Worm (Caenorhabditis elegans): ENCODE results near the gene Y54F10BM.6.

The Y54F10BM.6 gene

DNA sequence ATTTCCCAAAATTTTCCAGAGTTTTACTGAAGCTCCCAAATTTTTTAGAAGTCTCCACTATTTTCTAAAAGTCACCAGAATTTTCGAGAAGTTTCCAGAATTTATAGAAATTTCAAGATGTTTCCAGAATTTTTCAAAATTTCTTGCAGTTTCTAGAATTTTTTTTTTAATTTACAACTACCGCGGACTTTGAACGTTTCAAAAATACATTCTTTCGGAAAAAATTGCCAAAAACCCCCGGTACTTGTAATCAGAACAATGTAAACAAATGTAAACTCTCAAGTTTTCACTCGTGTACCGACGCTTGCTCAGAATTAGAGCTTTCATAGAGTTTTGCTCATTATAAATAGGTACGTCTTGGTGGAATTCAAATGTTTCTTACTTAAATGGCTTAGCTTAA lies 9.7 kb downstream of the Y54F10BM.6 start, which contains the start of gene fbxa-39:
Gene fbxa-39, plus strand, starts transcription at position 301 of the 400 bp plus-strand sequence.
- TF ChIP-seq sem-2 (GFP tag; optimal IDR thresholded peaks at IDR 0.05) = no peak
- no peak for TF ChIP-seq lin-32 (GFP tag; optimal IDR thresholded peaks at IDR 0.05)
- no peak for TF ChIP-seq mep-1 (tag; optimal IDR thresholded peaks at IDR 0.05)
- TF ChIP-seq nhr-237 (tag; optimal IDR thresholded peaks at IDR 0.05) = no peak
- no peak for TF ChIP-seq cnd-1 (tag; optimal IDR thresholded peaks at IDR 0.05)

DNA sequence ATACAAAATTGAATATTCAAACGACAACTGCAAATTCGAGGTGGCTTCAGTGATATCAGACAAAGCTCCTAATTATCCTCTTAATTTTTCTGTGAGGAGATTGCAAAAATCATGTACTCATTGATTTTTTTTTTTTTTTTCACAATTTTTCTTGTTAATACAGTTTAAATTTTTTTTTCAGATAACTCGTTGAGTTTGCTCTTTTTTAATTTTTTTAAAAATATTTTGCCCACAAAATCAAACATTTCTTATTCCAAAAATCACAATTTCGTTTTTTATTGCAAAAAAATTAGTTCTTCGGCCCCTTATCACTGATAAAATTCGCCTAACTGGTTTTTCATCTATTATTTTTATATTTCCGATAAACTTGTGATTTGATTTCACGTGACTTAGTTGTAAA lies 13.8 kb downstream of the Y54F10BM.6 start, which contains the start of gene Y54F10BM.21:
Gene Y54F10BM.21, plus strand, starts transcription at position 301 of the 400 bp plus-strand sequence.
- TF ChIP-seq ceh-39 (tag; optimal IDR thresholded peaks at IDR 0.05) (no peak), lin-32 (GFP tag; optimal IDR thresholded peaks at IDR 0.05) (no peak), nhr-76 (tag; optimal IDR thresholded peaks at IDR 0.05) (no peak), pha-4 (tag; optimal IDR thresholded peaks at IDR 0.05) (no peak), snpc-4 (tag; optimal IDR thresholded peaks at IDR 0.05) (no peak), M03D4.4 (tag; optimal IDR thresholded peaks at IDR 0.05) (no peak), ces-1 (GFP tag; optimal IDR thresholded peaks at IDR 0.05) (no peak), nhr-28 (tag; optimal IDR thresholded peaks at IDR 0.05) (no peak), unc-39 (tag; optimal IDR thresholded peaks at IDR 0.05) (no peak), elt-3 (tag; optimal IDR thresholded peaks at IDR 0.05) (no peak), zip-8 (tag; optimal IDR thresholded peaks at IDR 0.05) (no peak), ceh-83 (GFP tag; optimal IDR thresholded peaks at IDR 0.05) (no peak), flh-1 (GFP tag; optimal IDR thresholded peaks at IDR 0.05) (no peak)

- no peak for TF ChIP-seq lsy-2 (tag; optimal IDR thresholded peaks at IDR 0.05)
- TF ChIP-seq cnd-1 (tag; optimal IDR thresholded peaks at IDR 0.05) = no peak
- TF ChIP-seq nhr-76 (tag; optimal IDR thresholded peaks at IDR 0.05) = no peak
- no peak for TF ChIP-seq mab-5 (tag; optimal IDR thresholded peaks at IDR 0.05)
- no peak for TF ChIP-seq lin-32 (GFP tag; optimal IDR thresholded peaks at IDR 0.05)
- no peak for TF ChIP-seq ztf-11 (tag; optimal IDR thresholded peaks at IDR 0.05)
- no peak for TF ChIP-seq unc-39 (tag; optimal IDR thresholded peaks at IDR 0.05)
- TF ChIP-seq nhr-2 (tag; optimal IDR thresholded peaks at IDR 0.05) = no peak
- TF ChIP-seq drap-1 (GFP tag; optimal IDR thresholded peaks at IDR 0.05) = no peak
- no peak for TF ChIP-seq tbx-8 (GFP tag; optimal IDR thresholded peaks at IDR 0.05)
- no peak for TF ChIP-seq ceh-39 (tag; optimal IDR thresholded peaks at IDR 0.05)
Measured at ce11 chrIII:2279457-2279856, 16.4 kb downstream of the Y54F10BM.6 start, which contains the start of gene Y54F10BM.23. Gene Y54F10BM.23 (minus strand): TSS chrIII:2279557.

DNA sequence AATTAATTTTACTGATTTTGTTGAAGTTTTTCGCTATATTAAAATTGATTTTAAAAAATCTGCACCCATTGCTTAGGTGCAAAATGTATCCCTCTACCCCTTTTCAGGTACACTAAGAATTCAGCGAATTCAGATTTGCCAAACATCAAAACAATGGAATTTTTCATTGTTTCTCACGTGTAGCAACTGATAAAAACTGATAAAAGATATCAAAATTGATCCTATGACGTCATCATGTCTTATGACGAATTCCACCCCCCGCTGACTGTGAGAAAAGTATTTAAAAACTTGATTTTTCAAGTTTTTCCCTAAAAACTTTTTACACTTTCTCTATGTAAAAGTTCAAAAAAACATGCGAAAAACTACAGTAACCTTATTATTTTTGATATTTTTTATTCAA lies 17.5 kb downstream of the Y54F10BM.6 start, which contains the start of gene Y54F10BM.22:
Gene Y54F10BM.22, plus strand, starts transcription at position 331 of the 400 bp plus-strand sequence.
- TF ChIP-seq zip-8 (tag; optimal IDR thresholded peaks at IDR 0.05) (peak; percentile 8), lsy-2 (tag; optimal IDR thresholded peaks at IDR 0.05) (no peak), ceh-39 (tag; optimal IDR thresholded peaks at IDR 0.05) (no peak), pha-4 (tag; optimal IDR thresholded peaks at IDR 0.05) (no peak), nhr-2 (tag; optimal IDR thresholded peaks at IDR 0.05) (no peak)

- no peak for TF ChIP-seq M03D4.4 (tag; optimal IDR thresholded peaks at IDR 0.05)
- TF ChIP-seq unc-120 (tag; optimal IDR thresholded peaks at IDR 0.05; ENCODE audit: poor library complexity, severe bottlenecking) = no peak
- peak; percentile 23 for TF ChIP-seq sptf-1 (tag; optimal IDR thresholded peaks at IDR 0.05)
- TF ChIP-seq zip-8 (tag; optimal IDR thresholded peaks at IDR 0.05) = no peak
- TF ChIP-seq lin-32 (GFP tag; optimal IDR thresholded peaks at IDR 0.05) = no peak
- TF ChIP-seq unc-39 (tag; optimal IDR thresholded peaks at IDR 0.05) = no peak
- TF ChIP-seq mls-2 (tag; optimal IDR thresholded peaks at IDR 0.05) = no peak
- TF ChIP-seq ces-1 (GFP tag; optimal IDR thresholded peaks at IDR 0.05) = no peak
- TF ChIP-seq ceh-43 (GFP tag; optimal IDR thresholded peaks at IDR 0.05) = no peak
- no peak for TF ChIP-seq bed-3 (GFP tag; optimal IDR thresholded peaks at IDR 0.05)
- TF ChIP-seq ceh-39 (tag; optimal IDR thresholded peaks at IDR 0.05) = peak; percentile 25
- TF ChIP-seq nhr-76 (tag; optimal IDR thresholded peaks at IDR 0.05) = no peak
- no peak for TF ChIP-seq sem-2 (GFP tag; optimal IDR thresholded peaks at IDR 0.05)
- no peak for TF ChIP-seq nhr-28 (tag; optimal IDR thresholded peaks at IDR 0.05)
- no peak for TF ChIP-seq mab-5 (tag; optimal IDR thresholded peaks at IDR 0.05)
- TF ChIP-seq blmp-1 (tag; optimal IDR thresholded peaks at IDR 0.05) = no peak
- no peak for TF ChIP-seq tbx-8 (GFP tag; optimal IDR thresholded peaks at IDR 0.05)
- TF ChIP-seq ceh-83 (GFP tag; optimal IDR thresholded peaks at IDR 0.05) = no peak
Measured at ce11 chrIII:2281975-2282957, 19.2 kb downstream of the Y54F10BM.6 start, which contains the start of gene Y54F10BM.3. Gene Y54F10BM.3 (plus strand): TSS chrIII:2282025.

Measured in whole organism, mixed stage, embryonic.